Worm (Caenorhabditis elegans): Measurements from ENCODE around the gene rnf-121.

DNA sequence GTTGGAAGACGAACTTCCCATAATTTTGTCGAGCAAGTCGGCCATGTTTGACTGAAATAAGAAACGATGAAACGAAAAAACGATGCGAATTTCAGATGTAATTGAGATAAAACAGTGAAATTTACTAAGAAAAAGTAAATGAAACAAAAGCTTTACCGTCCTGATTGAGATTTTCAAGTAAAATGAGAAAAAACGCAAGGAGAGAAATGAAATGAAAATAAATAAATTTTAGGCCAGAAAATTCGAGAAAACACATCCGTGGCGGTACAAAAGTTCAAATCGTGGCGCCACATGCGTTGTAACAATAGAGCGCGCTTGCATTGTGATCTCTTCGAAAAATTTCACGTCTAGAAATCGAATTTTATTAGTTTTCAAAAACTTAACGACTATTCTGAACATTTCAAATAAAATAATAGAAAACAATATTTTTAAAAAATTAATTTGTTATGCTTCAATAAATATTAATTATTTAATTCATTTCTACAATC lies 5.4 kb upstream of the rnf-121 start, which contains the start of the genes hrde-1 and C16C10.13:
- TF ChIP-seq ztf-29 (GFP tag; IDR thresholded peaks at IDR 0.05) (no peak), ref-1 (GFP tag; conservative IDR thresholded peaks at IDR 0.05) (no peak), flt-1 (GFP tag; IDR thresholded peaks at IDR 0.05) (no peak), T22C8.4 (GFP tag; IDR thresholded peaks at IDR 0.05) (no peak), tab-1 (GFP tag; IDR thresholded peaks at IDR 0.05) (no peak), ztf-23 (GFP tag; IDR thresholded peaks at IDR 0.05) (no peak), cog-1 (tag; optimal IDR thresholded peaks at IDR 0.05) (no peak)

Measured in whole organism, midembryonic.